Worm (Caenorhabditis elegans) whole organism, L1 larva: ENCODE data around the gene gpa-4.
A peak's percentile ranks its signal among the peaks of the same experiment; 100 is the strongest.

Experiments
- C04F5.9 ChIP-seq: sonication (generic microtip); optimal IDR thresholded peaks from 2 replicates; lab custom pipeline; 2016; ENCODE audit warnings: missing genetic modification characterization, missing compliant biosample characterization
- Y116A8C.19 ChIP-seq: sonication (generic microtip); optimal IDR thresholded peaks from 2 replicates; lab custom pipeline; 2016; ENCODE audit warnings: missing compliant biosample characterization, missing genetic modification characterization, borderline replicate concordance
- aha-1 ChIP-seq: fragments of 150-350 bp; optimal IDR thresholded peaks from 2 replicates; lab custom pipeline; 2014; ENCODE audit warnings: missing biosample characterization, missing genetic modification characterization
- aly-2 ChIP-seq: fragments of 150-350 bp; optimal IDR thresholded peaks from 2 replicates; lab custom pipeline; 2014; ENCODE audit warnings: missing biosample characterization, missing genetic modification characterization
- blmp-1 ChIP-seq: fragments of 150-350 bp; optimal IDR thresholded peaks from 2 replicates; lab custom pipeline; 2014; ENCODE audit warnings: missing biosample characterization, missing genetic modification characterization
- ceh-8 ChIP-seq: fragments of 200-800 bp; sonication (Bioruptor generic); optimal IDR thresholded peaks from 2 replicates; lab custom pipeline; 2018; ENCODE audit warnings: mild to moderate bottlenecking, missing genetic modification characterization, moderate library complexity, missing compliant biosample characterization
- ceh-90 ChIP-seq: sonication (generic microtip); optimal IDR thresholded peaks from 2 replicates; lab custom pipeline; 2016; ENCODE audit warnings: missing genetic modification characterization, missing compliant biosample characterization
- dpl-1 ChIP-seq, 3 experiments: fragments of 150-350 bp in 2 of 3; sonication (generic microtip) in 1 of 3; optimal IDR thresholded peaks; 2 replicates each; lab custom pipeline; 2014 to 2017; ENCODE audit warnings: missing biosample characterization in 3 of 3, missing genetic modification characterization in 3 of 3, missing genetic modification reagents in 3 of 3
- dsc-1 ChIP-seq: sonication (generic microtip); optimal IDR thresholded peaks from 2 replicates; lab custom pipeline; 2016; ENCODE audit warnings: mild to moderate bottlenecking, missing genetic modification characterization, missing compliant biosample characterization
- efl-1 ChIP-seq, 4 experiments: fragments of 150-350 bp; optimal IDR thresholded peaks in 3 of 4; peaks in 1 of 4; 1 replicate in 1 of 4; 2 replicates in 3 of 4; lab custom pipeline; 2014; ENCODE audit warnings: missing biosample characterization in 2 of 4, missing genetic modification characterization in 2 of 4, missing genetic modification reagents in 2 of 4
- efl-3 ChIP-seq: fragments of 200-800 bp; sonication (Bioruptor generic); optimal IDR thresholded peaks from 2 replicates; lab custom pipeline; 2018; ENCODE audit warnings: mild to moderate bottlenecking, missing genetic modification characterization, missing compliant biosample characterization
- egl-13 ChIP-seq: sonication (generic microtip); optimal IDR thresholded peaks from 2 replicates; lab custom pipeline; 2016; ENCODE audit warnings: missing genotype, missing genetic modification reagents, missing genetic modification characterization, missing compliant biosample characterization
- fkh-10 ChIP-seq: sonication (generic microtip); optimal IDR thresholded peaks from 2 replicates; lab custom pipeline; 2017; ENCODE audit warnings: missing biosample characterization, missing genetic modification reagents, missing genetic modification characterization
- fkh-4 ChIP-seq: sonication (generic microtip); optimal IDR thresholded peaks from 2 replicates; lab custom pipeline; 2016; ENCODE audit warnings: missing compliant biosample characterization, missing genetic modification characterization, borderline replicate concordance
- fos-1 ChIP-seq: fragments of 150-350 bp; optimal IDR thresholded peaks from 2 replicates; lab custom pipeline; 2014; ENCODE audit warnings: missing biosample characterization, missing genetic modification characterization
- grh-1 ChIP-seq: fragments of 200-800 bp; sonication (Bioruptor generic); IDR thresholded peaks from 2 replicates; pipeline ENCODE4 v1.3.6; 2022; ENCODE audit warnings: missing genetic modification reagents, missing genetic modification characterization, missing compliant biosample characterization
- hlh-17 ChIP-seq: fragments of 200-800 bp; sonication (Bioruptor generic); optimal IDR thresholded peaks from 2 replicates; lab custom pipeline; 2018; ENCODE audit warnings: missing genetic modification characterization, mild to moderate bottlenecking, missing compliant biosample characterization, moderate library complexity, borderline replicate concordance
- hlh-4 ChIP-seq: sonication (generic microtip); optimal IDR thresholded peaks from 2 replicates; lab custom pipeline; 2016; ENCODE audit warnings: mild to moderate bottlenecking, missing genetic modification characterization, missing compliant biosample characterization
- hpl-2 ChIP-seq: fragments of 150-350 bp; optimal IDR thresholded peaks from 2 replicates; lab custom pipeline; 2014; ENCODE audit warnings: missing biosample characterization, missing genetic modification reagents, missing genetic modification characterization
- irx-1 ChIP-seq: sonication (generic microtip); optimal IDR thresholded peaks from 2 replicates; lab custom pipeline; 2016; ENCODE audit warnings: missing genetic modification characterization, missing compliant biosample characterization
- isw-1 ChIP-seq: fragments of 200-800 bp; sonication (Bioruptor generic); IDR thresholded peaks from 2 replicates; pipeline ENCODE4 v1.3.6; 2022; ENCODE audit warnings: missing genetic modification characterization, missing compliant biosample characterization
- lin-14 ChIP-seq: fragments of 200-800 bp; sonication (Bioruptor generic); optimal IDR thresholded peaks from 2 replicates; lab custom pipeline; 2018; ENCODE audit warnings: mild to moderate bottlenecking, missing genetic modification characterization, moderate library complexity, missing compliant biosample characterization
- lin-35 ChIP-seq, 2 experiments: fragments of 150-350 bp; optimal IDR thresholded peaks; 2 replicates each; lab custom pipeline; 2014; ENCODE audit warnings: missing biosample characterization in 2 of 2, missing genetic modification characterization in 2 of 2, missing genetic modification reagents in 2 of 2
- lin-39 ChIP-seq: fragments of 150-350 bp; optimal IDR thresholded peaks from 2 replicates; lab custom pipeline; 2014; ENCODE audit warnings: missing biosample characterization, missing genetic modification reagents, missing genetic modification characterization
- lir-3 ChIP-seq: sonication (generic microtip); optimal IDR thresholded peaks from 2 replicates; lab custom pipeline; 2016; ENCODE audit warnings: mild to moderate bottlenecking, missing genetic modification characterization, moderate library complexity, missing compliant biosample characterization; ENCODE audit not compliant: poor library complexity
- lsy-2 ChIP-seq, 2 experiments: fragments of 150-350 bp; optimal IDR thresholded peaks; 2 replicates each; lab custom pipeline; 2014; ENCODE audit warnings: missing biosample characterization in 2 of 2, missing genetic modification characterization in 2 of 2
- mep-1 ChIP-seq: fragments of 150-350 bp; optimal IDR thresholded peaks from 2 replicates; lab custom pipeline; 2014; ENCODE audit warnings: missing biosample characterization, missing genetic modification characterization
- nhr-19 ChIP-seq: fragments of 200-800 bp; sonication (Bioruptor generic); conservative IDR thresholded peaks from 2 replicates; pipeline ENCODE4 v1.3.6; 2022; ENCODE audit warnings: missing genetic modification characterization, missing compliant biosample characterization
- nhr-20 ChIP-seq: sonication (generic microtip); optimal IDR thresholded peaks from 2 replicates; lab custom pipeline; 2016; ENCODE audit warnings: mild to moderate bottlenecking, missing genetic modification characterization, missing compliant biosample characterization
- nhr-28 ChIP-seq: fragments of 150-350 bp; optimal IDR thresholded peaks from 2 replicates; lab custom pipeline; 2014; ENCODE audit warnings: missing biosample characterization, missing genetic modification characterization
- nhr-71 ChIP-seq: sonication (generic microtip); optimal IDR thresholded peaks from 2 replicates; lab custom pipeline; 2016; ENCODE audit warnings: mild to moderate bottlenecking, missing genetic modification characterization, moderate library complexity, missing compliant biosample characterization
- nhr-77 ChIP-seq: fragments of 150-350 bp; optimal IDR thresholded peaks from 2 replicates; lab custom pipeline; 2014; ENCODE audit warnings: missing biosample characterization, missing genetic modification characterization
- nhr-90 ChIP-seq: sonication (generic microtip); optimal IDR thresholded peaks from 2 replicates; lab custom pipeline; 2016; ENCODE audit warnings: mild to moderate bottlenecking, missing genetic modification characterization, missing compliant biosample characterization; ENCODE audit not compliant: poor library complexity
- pag-3 ChIP-seq: sonication (generic microtip); optimal IDR thresholded peaks from 2 replicates; lab custom pipeline; 2017; ENCODE audit warnings: missing genetic modification characterization, mild to moderate bottlenecking, missing compliant biosample characterization, antibody characterized with exemption, borderline replicate concordance; ENCODE audit not compliant: insufficient read depth
- pax-3 ChIP-seq: fragments of 200-800 bp; sonication (Bioruptor generic); optimal IDR thresholded peaks from 2 replicates; lab custom pipeline; 2018; ENCODE audit warnings: mild to moderate bottlenecking, missing genetic modification characterization, moderate library complexity, missing compliant biosample characterization
- pqm-1 ChIP-seq: sonication (generic microtip); optimal IDR thresholded peaks from 3 replicates; lab custom pipeline; 2017; ENCODE audit warnings: missing biosample characterization, missing genetic modification characterization
- rnt-1 ChIP-seq: sonication (generic microtip); optimal IDR thresholded peaks from 2 replicates; lab custom pipeline; 2016; ENCODE audit warnings: mild to moderate bottlenecking, missing genetic modification characterization, moderate library complexity, missing compliant biosample characterization
- skn-1 ChIP-seq: fragments of 150-350 bp; optimal IDR thresholded peaks from 2 replicates; lab custom pipeline; 2014; ENCODE audit warnings: missing biosample characterization, missing genetic modification characterization
- swsn-7 ChIP-seq: sonication (generic microtip); optimal IDR thresholded peaks from 2 replicates; lab custom pipeline; 2016; ENCODE audit warnings: missing genetic modification characterization, missing compliant biosample characterization
- tlp-1 ChIP-seq: fragments of 150-350 bp; optimal IDR thresholded peaks from 2 replicates; lab custom pipeline; 2014; ENCODE audit warnings: missing biosample characterization, missing genetic modification characterization
- unc-130 ChIP-seq: fragments of 150-350 bp; optimal IDR thresholded peaks from 2 replicates; lab custom pipeline; 2017; ENCODE audit warnings: missing biosample characterization, missing genetic modification characterization, inconsistent platforms
- vab-15 ChIP-seq: sonication (generic microtip); optimal IDR thresholded peaks from 2 replicates; lab custom pipeline; 2017; ENCODE audit warnings: missing genotype, mild to moderate bottlenecking, missing genetic modification characterization, missing compliant biosample characterization
- zag-1 ChIP-seq: fragments of 150-350 bp; optimal IDR thresholded peaks from 2 replicates; lab custom pipeline; 2014; ENCODE audit warnings: missing biosample characterization, missing genetic modification characterization
- zip-4 ChIP-seq: fragments of 200-800 bp; sonication (Bioruptor generic); optimal IDR thresholded peaks from 2 replicates; lab custom pipeline; 2018; ENCODE audit warnings: mild to moderate bottlenecking, missing genetic modification characterization, moderate library complexity, missing compliant biosample characterization
- ztf-11 ChIP-seq, 2 experiments: sonication (generic microtip); optimal IDR thresholded peaks; 2 replicates each; lab custom pipeline; 2016 to 2017; ENCODE audit warnings: missing genetic modification characterization in 2 of 2, missing biosample characterization in 1 of 2, missing compliant biosample characterization in 1 of 2
- ztf-4 ChIP-seq: fragments of 150-350 bp; optimal IDR thresholded peaks from 2 replicates; lab custom pipeline; 2014; ENCODE audit warnings: missing biosample characterization, missing genetic modification characterization

Gene gpa-4

ce11 chrIV:410420-410891, 9.0 kb downstream of the gpa-4 start, which contains the start of gene T07A9.12 (continued):
- no peak for TF ChIP-seq ceh-8 (GFP tag; lab: Kevin White, UChicago)
- peak; percentile 33 for TF ChIP-seq ceh-90 (tag; lab: Kevin White, UChicago)
- peak; percentile 82 to 88 for TF ChIP-seq lsy-2 (tag; optimal IDR thresholded peaks at IDR 0.05; lab: Kevin White, UChicago)
- TF ChIP-seq lin-35 (GFP tag; optimal IDR thresholded peaks at IDR 0.05; lab: Kevin White, UChicago), result peak; percentile 74 to 76
- TF ChIP-seq tlp-1 (tag; lab: Kevin White, UChicago), result no peak
- TF ChIP-seq efl-3 (GFP tag; lab: Kevin White, UChicago), result no peak
- no peak for TF ChIP-seq zip-4 (GFP tag; lab: Kevin White, UChicago)
- peak in 1 of 2 experiments; percentile 43 for TF ChIP-seq ztf-11 (tag; optimal IDR thresholded peaks at IDR 0.05; lab: Kevin White, UChicago)
- peak; percentile 54 for TF ChIP-seq egl-13
- peak; percentile 83 for TF ChIP-seq vab-15 (tag; lab: Kevin White, UChicago)
- TF ChIP-seq skn-1 (tag; lab: Kevin White, UChicago), result peak; percentile 44
- no peak for TF ChIP-seq ztf-4 (tag; lab: Kevin White, UChicago)
- TF ChIP-seq dsc-1 (tag; lab: Kevin White, UChicago), result peak; percentile 54
- TF ChIP-seq nhr-28 (tag; lab: Kevin White, UChicago), result no peak
- peak; percentile 73 for TF ChIP-seq nhr-19 (GFP tag; lab: Robert Waterston, UW)
- peak; percentile 5 for TF ChIP-seq fkh-10 (GFP tag; lab: Kevin White, UChicago)
- TF ChIP-seq Y116A8C.19 (tag; lab: Kevin White, UChicago), result peak; percentile 41
- TF ChIP-seq lin-14 (GFP tag; lab: Kevin White, UChicago), result no peak
- peak; percentile 82 for TF ChIP-seq rnt-1 (tag; lab: Kevin White, UChicago)
- TF ChIP-seq fkh-4, result no peak
- peak; percentile 81 for TF ChIP-seq nhr-20
- TF ChIP-seq hpl-2 (GFP tag; lab: Kevin White, UChicago), result no peak
- no peak for TF ChIP-seq grh-1 (GFP tag; lab: Robert Waterston, UW)
- TF ChIP-seq irx-1, result peak; percentile 35
- TF ChIP-seq pax-3 (tag; lab: Kevin White, UChicago), result peak; percentile 81
- TF ChIP-seq swsn-7 (tag; lab: Kevin White, UChicago), result peak; percentile 80
- TF ChIP-seq aly-2 (tag; lab: Kevin White, UChicago), result peak; percentile 36
- TF ChIP-seq lin-39 (tag; lab: Kevin White, UChicago), result no peak
- TF ChIP-seq lir-3 (tag; lab: Kevin White, UChicago), result peak; percentile 84
- peak; percentile 32 for TF ChIP-seq blmp-1 (tag; lab: Kevin White, UChicago)
- no peak for TF ChIP-seq hlh-4
- TF ChIP-seq fos-1 (tag; lab: Kevin White, UChicago), result peak; percentile 77
- TF ChIP-seq pqm-1 (tag; lab: Kevin White, UChicago), result peak; percentile 0
- TF ChIP-seq nhr-90 (tag; lab: Kevin White, UChicago), result peak; percentile 77
- TF ChIP-seq C04F5.9, result peak; percentile 51
- peak; percentile 90 for TF ChIP-seq nhr-71 (tag; lab: Kevin White, UChicago)
- TF ChIP-seq aha-1, result no peak
- TF ChIP-seq, all 84 proteins: peak for 50

- TF ChIP-seq efl-1 (optimal IDR thresholded peaks at IDR 0.05; lab: Kevin White, UChicago) (no peak), efl-1 (GFP tag; optimal IDR thresholded peaks at IDR 0.05 in 1 of 2; lab: Kevin White, UChicago) (no peak), mep-1 (tag; lab: Kevin White, UChicago) (no peak), isw-1 (no peak), unc-130 (tag; lab: Kevin White, UChicago) (no peak), egl-13 (no peak), dsc-1 (tag; lab: Kevin White, UChicago) (no peak), zag-1 (tag; lab: Kevin White, UChicago) (no peak), fkh-4 (no peak), dpl-1 (GFP tag; optimal IDR thresholded peaks at IDR 0.05; lab: Kevin White, UChicago) (no peak), nhr-77 (tag; lab: Kevin White, UChicago) (no peak), pag-3 (no peak), hlh-17 (GFP tag; lab: Kevin White, UChicago) (no peak)
These were observed 18.2 kb downstream of the gpa-4 start, which contains the start of gene eri-1 for ce11 chrIV:419674-420073. Gene eri-1 (minus strand): TSS chrIV:419958.
